Fruit fly (Drosophila melanogaster): ENCODE measurements around the gene Gr93b.
A peak's percentile ranks its signal among the peaks of the same experiment; 100 is the strongest.

Gene Gr93b

DNA sequence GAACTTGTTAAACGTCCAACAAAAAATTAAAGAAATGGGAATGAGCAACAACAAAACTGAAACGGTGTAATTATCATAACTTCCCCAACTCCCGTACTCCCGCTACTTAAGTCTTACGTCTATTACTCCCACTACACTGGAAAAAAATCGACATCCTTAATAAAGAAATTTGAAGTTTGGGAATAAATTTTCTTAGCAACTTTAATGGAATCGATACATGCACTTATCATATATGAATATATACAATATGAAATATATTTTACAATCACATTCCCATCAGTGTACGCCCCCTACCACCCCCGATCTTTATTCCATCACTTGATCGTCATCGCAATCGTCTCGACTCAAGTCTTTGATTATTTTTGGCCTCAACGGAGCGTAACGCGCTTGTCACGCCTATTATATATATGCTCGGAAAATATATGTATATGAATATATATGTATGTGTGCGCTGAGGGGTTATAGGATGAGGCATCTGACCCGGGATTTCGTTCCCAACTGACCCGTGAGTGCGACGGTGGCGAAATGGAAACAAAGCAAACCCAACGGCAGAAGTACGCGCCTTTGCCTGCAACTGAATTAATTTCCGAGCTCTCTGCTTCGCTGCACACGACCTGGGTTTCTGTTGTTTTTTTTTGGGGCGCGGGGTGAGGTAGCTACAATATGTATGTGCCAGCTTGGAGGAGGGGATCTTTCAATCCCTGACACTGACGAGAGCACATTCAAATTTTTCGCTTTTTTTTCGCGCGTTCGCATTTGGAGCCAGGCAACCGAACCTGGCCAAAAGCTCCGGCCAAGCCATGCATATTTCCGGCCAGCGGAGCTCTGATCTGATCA lies 9.1 kb downstream of the Gr93b start (continued):
- TF ChIP-seq CG5953 (GFP tag; IDR thresholded peaks at IDR 0.05) (no peak), Spps (tag; optimal IDR thresholded peaks at IDR 0.05) (peak; percentile 43), Hsf (GFP tag; optimal IDR thresholded peaks at IDR 0.05) (peak; percentile 20), Oaz (GFP tag; IDR thresholded peaks at IDR 0.05) (no peak), Chrac-16 (GFP tag; optimal IDR thresholded peaks at IDR 0.05) (peak; percentile 33), Sox102F (GFP tag; optimal IDR thresholded peaks at IDR 0.05) (peak; percentile 63), CG17385 (GFP tag; optimal IDR thresholded peaks at IDR 0.05) (peak; percentile 14), CG31441 (GFP tag; IDR thresholded peaks at IDR 0.05) (peak; percentile 63), CG1602 (GFP tag; optimal IDR thresholded peaks at IDR 0.05) (peak; percentile 43), Hr78 (GFP tag; optimal IDR thresholded peaks at IDR 0.05) (peak in 1 of 2 experiments; percentile 86), vvl (GFP tag; IDR thresholded peaks at IDR 0.05) (peak; percentile 72), CG10543 (GFP tag; optimal IDR thresholded peaks at IDR 0.05) (no peak), Rx (GFP tag; IDR thresholded peaks at IDR 0.05) (0 out of 2 replicates have a peak, but pooled peaks have one; percentile 16), CG6689 (GFP tag; IDR thresholded peaks at IDR 0.05) (peak; percentile 47; the same call in 1 of the 2 replicates), mirr (GFP tag; optimal IDR thresholded peaks at IDR 0.05) (no peak), gcm (GFP tag; optimal IDR thresholded peaks at IDR 0.05) (peak; percentile 18), CG10267 (tag; optimal IDR thresholded peaks at IDR 0.05) (peak; percentile 18), Oli (tag; optimal IDR thresholded peaks at IDR 0.05) (peak; percentile 51), Asciz (GFP tag; optimal IDR thresholded peaks at IDR 0.05) (peak; percentile 1), fd102C (GFP tag; optimal IDR thresholded peaks at IDR 0.05) (no peak), CoRest (tag; optimal IDR thresholded peaks at IDR 0.05) (peak; percentile 30), bigmax (GFP tag; optimal IDR thresholded peaks at IDR 0.05) (no peak), trem (tag; optimal IDR thresholded peaks at IDR 0.05) (peak; percentile 1), crol (GFP tag; IDR thresholded peaks at IDR 0.05) (peak; percentile 59), CG4730 (GFP tag; IDR thresholded peaks at IDR 0.05) (no peak; the same call in 1 of the 2 replicates), CG2678 (tag; optimal IDR thresholded peaks at IDR 0.05) (peak; percentile 7), eve (GFP tag; optimal IDR thresholded peaks at IDR 0.05) (peak in 1 of 2 experiments; percentile 67), CG33557 (GFP tag; optimal IDR thresholded peaks at IDR 0.05) (peak; percentile 50), Pdp1 (GFP tag; optimal IDR thresholded peaks at IDR 0.05) (peak in 1 of 2 experiments; percentile 14), zfh1 (GFP tag; IDR thresholded peaks at IDR 0.05) (peak; percentile 60; the same call in 2 of the 3 replicates), pros (GFP tag; optimal IDR thresholded peaks at IDR 0.05) (peak; percentile 77), CG12391 (tag; optimal IDR thresholded peaks at IDR 0.05) (peak; percentile 66), Mrtf (GFP tag; IDR thresholded peaks at IDR 0.05) (no peak), CG14710 (tag; optimal IDR thresholded peaks at IDR 0.05) (peak; percentile 2), odd (GFP tag; optimal IDR thresholded peaks at IDR 0.05) (peak; percentile 40), twi (tag; optimal IDR thresholded peaks at IDR 0.05) (peak; percentile 13), Sox100B (GFP tag; optimal IDR thresholded peaks at IDR 0.05) (peak; percentile 25), eyg (GFP tag; optimal IDR thresholded peaks at IDR 0.05) (no peak), CG9727 (GFP tag; optimal IDR thresholded peaks at IDR 0.05) (peak; percentile 36), PHDP (tag; optimal IDR thresholded peaks at IDR 0.05) (peak; percentile 43), trh (GFP tag; optimal IDR thresholded peaks at IDR 0.05) (no peak), ftz-f1 (GFP tag; optimal IDR thresholded peaks at IDR 0.05) (no peak), Usf (GFP tag; optimal IDR thresholded peaks at IDR 0.05) (peak; percentile 14), CG15269 (tag; optimal IDR thresholded peaks at IDR 0.05) (peak; percentile 21), CG10565 (GFP tag; optimal IDR thresholded peaks at IDR 0.05) (no peak), CG17328 (GFP tag; IDR thresholded peaks at IDR 0.05) (0 out of 2 replicates have a peak, but pooled peaks have one; percentile 26), CG10654 (GFP tag; optimal IDR thresholded peaks at IDR 0.05) (no peak), CG10209 (GFP tag; optimal IDR thresholded peaks at IDR 0.05) (peak; percentile 44)
